Worm (Caenorhabditis elegans): ENCODE data around the gene Y47D3A.34.

Y47D3A.34 gene

ce11 chrIII:11255072-11255471 lies 20.4 kb upstream of the Y47D3A.34 start (continued):
- TF ChIP-seq lin-14 (GFP tag; optimal IDR thresholded peaks at IDR 0.05) (peak; percentile 71), snpc-4 (tag; optimal IDR thresholded peaks at IDR 0.05) (no peak), C34B4.2 (tag; optimal IDR thresholded peaks at IDR 0.05) (no peak), snu-23 (GFP tag; optimal IDR thresholded peaks at IDR 0.05) (peak; percentile 34), nhr-28 (tag; optimal IDR thresholded peaks at IDR 0.05) (no peak), efl-3 (GFP tag; optimal IDR thresholded peaks at IDR 0.05) (no peak), fkh-4 (tag; optimal IDR thresholded peaks at IDR 0.05; ENCODE audit: borderline replicate concordance) (no peak), nhr-20 (tag; optimal IDR thresholded peaks at IDR 0.05) (peak; percentile 73), nhr-71 (tag; optimal IDR thresholded peaks at IDR 0.05) (peak; percentile 56), fkh-10 (GFP tag; optimal IDR thresholded peaks at IDR 0.05) (no peak), aly-2 (tag; optimal IDR thresholded peaks at IDR 0.05) (no peak)

- TF ChIP-seq lsy-2 (tag; optimal IDR thresholded peaks at IDR 0.05) (peak in 1 of 2 experiments; percentile 14), snu-23 (GFP tag; optimal IDR thresholded peaks at IDR 0.05) (no peak), lir-3 (tag; optimal IDR thresholded peaks at IDR 0.05; ENCODE audit: poor library complexity) (no peak), sup-37 (GFP tag; optimal IDR thresholded peaks at IDR 0.05) (no peak), nhr-76 (tag; optimal IDR thresholded peaks at IDR 0.05) (no peak), zip-4 (GFP tag; optimal IDR thresholded peaks at IDR 0.05) (no peak), aly-2 (tag; optimal IDR thresholded peaks at IDR 0.05) (peak; percentile 20), unc-30 (tag; optimal IDR thresholded peaks at IDR 0.05) (no peak), ceh-63 (GFP tag; optimal IDR thresholded peaks at IDR 0.05) (no peak), nhr-47 (tag; optimal IDR thresholded peaks at IDR 0.05) (no peak), mab-9 (GFP tag; IDR thresholded peaks at IDR 0.05) (no peak), pqm-1 (tag; optimal IDR thresholded peaks at IDR 0.05) (no peak), fos-1 (tag; optimal IDR thresholded peaks at IDR 0.05) (no peak), ceh-8 (GFP tag; optimal IDR thresholded peaks at IDR 0.05) (no peak), blmp-1 (tag; optimal IDR thresholded peaks at IDR 0.05) (no peak), fkh-4 (tag; optimal IDR thresholded peaks at IDR 0.05; ENCODE audit: borderline replicate concordance) (no peak), nhr-71 (tag; optimal IDR thresholded peaks at IDR 0.05) (peak; percentile 6), nhr-19 (GFP tag; conservative IDR thresholded peaks at IDR 0.05) (no peak)
Observed at ce11 chrIII:11251718-11252441, 17.2 kb upstream of the Y47D3A.34 start, which contains the start of gene Y47D3A.32. Y47D3A.32 (plus strand) TSS chrIII:11252391.

ce11 chrIII:11248897-11249296 lies 14.2 kb upstream of the Y47D3A.34 start:
- TF ChIP-seq zip-4 (GFP tag; optimal IDR thresholded peaks at IDR 0.05) (no peak), ceh-63 (GFP tag; optimal IDR thresholded peaks at IDR 0.05) (no peak), unc-86 (tag; optimal IDR thresholded peaks at IDR 0.05) (no peak), pax-3 (tag; optimal IDR thresholded peaks at IDR 0.05) (no peak), hlh-4 (tag; optimal IDR thresholded peaks at IDR 0.05) (no peak), lin-15B (tag; optimal IDR thresholded peaks at IDR 0.05) (no peak), unc-130 (tag; optimal IDR thresholded peaks at IDR 0.05) (no peak)

ce11 chrIII:11246588-11246987 lies 11.9 kb upstream of the Y47D3A.34 start:
- TF ChIP-seq nhr-237 (tag; optimal IDR thresholded peaks at IDR 0.05) = no peak
- TF ChIP-seq hpl-2 (GFP tag; optimal IDR thresholded peaks at IDR 0.05) = no peak
- no peak for TF ChIP-seq irx-1 (tag; optimal IDR thresholded peaks at IDR 0.05)
- TF ChIP-seq ztf-4 (tag; optimal IDR thresholded peaks at IDR 0.05) = no peak
- no peak for TF ChIP-seq dsc-1 (tag; optimal IDR thresholded peaks at IDR 0.05)
- TF ChIP-seq mab-9 (GFP tag; IDR thresholded peaks at IDR 0.05) = no peak
- TF ChIP-seq pag-3 (tag; optimal IDR thresholded peaks at IDR 0.05; ENCODE audit: borderline replicate concordance, insufficient read depth) = no peak
- TF ChIP-seq nhr-84 (tag; optimal IDR thresholded peaks at IDR 0.05) = no peak
- no peak for TF ChIP-seq dpl-1 (GFP tag; optimal IDR thresholded peaks at IDR 0.05)
- no peak for TF ChIP-seq hlh-17 (GFP tag; optimal IDR thresholded peaks at IDR 0.05; ENCODE audit: borderline replicate concordance)
- no peak for TF ChIP-seq vab-15 (tag; optimal IDR thresholded peaks at IDR 0.05)
- no peak for TF ChIP-seq lin-14 (GFP tag; optimal IDR thresholded peaks at IDR 0.05)
- TF ChIP-seq grh-1 (GFP tag; IDR thresholded peaks at IDR 0.05) = no peak
- no peak for TF ChIP-seq C34B4.2 (tag; optimal IDR thresholded peaks at IDR 0.05)
- no peak for TF ChIP-seq tlp-1 (tag; optimal IDR thresholded peaks at IDR 0.05)
- TF ChIP-seq skn-1 (tag; optimal IDR thresholded peaks at IDR 0.05) = no peak
